Fruit fly (Drosophila melanogaster) whole organism, embryonic: Measurements from ENCODE around the gene CG6231.

Experiments used
- Antp ChIP-seq: fragments of 200-800 bp; sonication (Bioruptor generic); optimal IDR thresholded peaks from 3 replicates; lab custom pipeline; 2016; ENCODE audit warnings: missing biosample characterization, missing genetic modification characterization
- Atf3 ChIP-seq: fragments of 200-800 bp; sonication (Bioruptor generic); optimal IDR thresholded peaks from 3 replicates; lab custom pipeline; 2016; ENCODE audit warnings: missing biosample characterization, missing genetic modification characterization
- BtbVII ChIP-seq: fragments of 200-800 bp; sonication (Bioruptor generic); optimal IDR thresholded peaks from 3 replicates; lab custom pipeline; 2017; ENCODE audit warnings: missing biosample characterization, mild to moderate bottlenecking, missing genetic modification characterization
- CG10209 ChIP-seq: fragments of 200-800 bp; sonication (Bioruptor generic); optimal IDR thresholded peaks from 3 replicates; lab custom pipeline; 2017; ENCODE audit warnings: missing biosample characterization, mild to moderate bottlenecking, missing genetic modification characterization, missing genetic modification reagents
- CG1024 ChIP-seq: fragments of 200-800 bp; sonication (Bioruptor generic); IDR thresholded peaks from 2 replicates; pipeline ENCODE4 v1.3.6; 2022; ENCODE audit warnings: missing biosample characterization, missing genetic modification characterization
- CG10321 ChIP-seq: fragments of 200-800 bp; sonication (Bioruptor generic); IDR thresholded peaks from 2 replicates; pipeline ENCODE4 v1.3.6; 2022; ENCODE audit warnings: missing biosample characterization, missing genetic modification characterization
- CG10543 ChIP-seq: fragments of 200-800 bp; sonication (Bioruptor generic); optimal IDR thresholded peaks from 3 replicates; lab custom pipeline; 2017; ENCODE audit warnings: missing biosample characterization, mild to moderate bottlenecking, missing genetic modification characterization, moderate library complexity
- CG11398 ChIP-seq: fragments of 200-800 bp; sonication (Bioruptor generic); optimal IDR thresholded peaks from 2 replicates; lab custom pipeline; 2016; ENCODE audit warnings: missing biosample characterization, missing genetic modification characterization
- CG11560 ChIP-seq: fragments of 200-800 bp; sonication (Bioruptor generic); IDR thresholded peaks from 3 replicates; pipeline ENCODE4 v1.3.6; 2022; ENCODE audit warnings: missing biosample characterization, missing genetic modification characterization
- CG12071 ChIP-seq: fragments of 200-800 bp; sonication (Bioruptor generic); optimal IDR thresholded peaks from 3 replicates; lab custom pipeline; 2018; ENCODE audit warnings: missing biosample characterization, mild to moderate bottlenecking, missing genetic modification characterization
- CG12769 ChIP-seq: fragments of 200-800 bp; sonication (Bioruptor generic); optimal IDR thresholded peaks from 2 replicates; lab custom pipeline; 2019; ENCODE audit warnings: missing biosample characterization, mild to moderate bottlenecking, missing genetic modification characterization, moderate library complexity
- CG17568 ChIP-seq: fragments of 200-800 bp; sonication (Bioruptor generic); optimal IDR thresholded peaks from 2 replicates; lab custom pipeline; 2018; ENCODE audit warnings: missing biosample characterization, mild to moderate bottlenecking, missing genetic modification characterization, moderate library complexity
- CG1792 ChIP-seq: fragments of 200-800 bp; sonication (Bioruptor generic); optimal IDR thresholded peaks from 2 replicates; lab custom pipeline; 2016; ENCODE audit warnings: missing biosample characterization, missing genetic modification characterization
- CG4617 ChIP-seq: fragments of 200-800 bp; sonication (Bioruptor generic); optimal IDR thresholded peaks from 3 replicates; lab custom pipeline; 2016; ENCODE audit warnings: missing biosample characterization, missing genetic modification characterization, borderline replicate concordance
- CG5953 ChIP-seq: fragments of 200-800 bp; sonication (Bioruptor generic); IDR thresholded peaks from 2 replicates; pipeline ENCODE4 v1.3.6; 2022; ENCODE audit warnings: missing biosample characterization, missing genetic modification characterization
- CG6683 ChIP-seq: fragments of 200-800 bp; sonication (Bioruptor generic); optimal IDR thresholded peaks from 2 replicates; lab custom pipeline; 2017; ENCODE audit warnings: missing biosample characterization, mild to moderate bottlenecking, missing genetic modification characterization, missing genetic modification reagents
- CG9797 ChIP-seq: fragments of 200-800 bp; sonication (Bioruptor generic); optimal IDR thresholded peaks from 3 replicates; lab custom pipeline; 2018; ENCODE audit warnings: missing biosample characterization, mild to moderate bottlenecking, missing genetic modification characterization
- CG9932 ChIP-seq: fragments of 200-800 bp; sonication (Bioruptor generic); IDR thresholded peaks from 2 replicates; pipeline ENCODE4 v1.3.6; 2022; ENCODE audit warnings: missing biosample characterization, missing genetic modification characterization
- Dad ChIP-seq: fragments of 200-800 bp; sonication (Bioruptor generic); optimal IDR thresholded peaks from 3 replicates; lab custom pipeline; 2016; ENCODE audit warnings: missing biosample characterization, missing genetic modification characterization
- Deaf1 ChIP-seq: fragments of 200-800 bp; optimal IDR thresholded peaks from 3 replicates; lab custom pipeline; 2019; ENCODE audit warnings: missing biosample characterization, mild to moderate bottlenecking, missing genetic modification characterization, moderate library complexity
- Doc3 ChIP-seq: fragments of 200-800 bp; sonication (Bioruptor generic); IDR thresholded peaks from 3 replicates; pipeline ENCODE4 v1.3.6; 2022; ENCODE audit warnings: missing biosample characterization, missing genetic modification characterization; ENCODE audit not compliant: partially characterized antibody
- Jarid2 ChIP-seq: fragments of 200-800 bp; sonication (Bioruptor generic); optimal IDR thresholded peaks from 3 replicates; lab custom pipeline; 2017; ENCODE audit warnings: mild to moderate bottlenecking, missing biosample characterization, missing genetic modification reagents, missing genetic modification characterization
- Lhr ChIP-seq: fragments of 200-800 bp; sonication (Bioruptor generic); optimal IDR thresholded peaks from 3 replicates; lab custom pipeline; 2017; ENCODE audit warnings: mild to moderate bottlenecking, missing biosample characterization, missing genetic modification reagents, missing genetic modification characterization
- MESR4 ChIP-seq: fragments of 200-800 bp; sonication (Bioruptor generic); optimal IDR thresholded peaks from 2 replicates; lab custom pipeline; 2018; ENCODE audit warnings: missing biosample characterization, mild to moderate bottlenecking, missing genetic modification characterization, moderate library complexity
- Mad ChIP-seq: fragments of 200-800 bp; sonication (Bioruptor generic); optimal IDR thresholded peaks from 2 replicates; lab custom pipeline; 2016; ENCODE audit warnings: missing biosample characterization, missing genetic modification characterization
- Max ChIP-seq: fragments of 200-800 bp; sonication (Bioruptor generic); optimal IDR thresholded peaks from 2 replicates; lab custom pipeline; 2016; ENCODE audit warnings: missing biosample characterization, mild to moderate bottlenecking, missing genetic modification characterization
- PHDP ChIP-seq: fragments of 200-800 bp; sonication (Bioruptor generic); optimal IDR thresholded peaks from 3 replicates; lab custom pipeline; 2018; ENCODE audit warnings: missing biosample characterization, mild to moderate bottlenecking, missing genetic modification characterization, moderate library complexity
- Side ChIP-seq: fragments of 200-800 bp; sonication (Bioruptor generic); optimal IDR thresholded peaks from 2 replicates; lab custom pipeline; 2016; ENCODE audit warnings: missing biosample characterization, missing genetic modification characterization
- abd-A ChIP-seq: fragments of 200-800 bp; sonication (Bioruptor generic); optimal IDR thresholded peaks from 3 replicates; lab custom pipeline; 2019; ENCODE audit warnings: missing biosample characterization, mild to moderate bottlenecking, missing genetic modification characterization, moderate library complexity
- bab2 ChIP-seq: fragments of 200-800 bp; sonication (Bioruptor generic); optimal IDR thresholded peaks from 2 replicates; lab custom pipeline; 2016; ENCODE audit warnings: missing biosample characterization, missing genetic modification characterization
- chinmo ChIP-seq: fragments of 200-800 bp; sonication (Bioruptor generic); IDR thresholded peaks from 4 replicates; pipeline ENCODE4 v1.3.6; 2022; ENCODE audit warnings: missing biosample characterization, missing genetic modification characterization; ENCODE audit not compliant: partially characterized antibody
- chm ChIP-seq: fragments of 200-800 bp; sonication (Bioruptor generic); IDR thresholded peaks from 2 replicates; pipeline ENCODE4 v1.3.6; 2022; ENCODE audit warnings: missing biosample characterization, missing genetic modification characterization
- croc ChIP-seq: fragments of 200-800 bp; sonication (Bioruptor generic); conservative IDR thresholded peaks from 3 replicates; pipeline ENCODE4 v1.3.6; 2022; ENCODE audit warnings: missing biosample characterization, missing genetic modification characterization
- fru ChIP-seq: fragments of >200 bp; optimal IDR thresholded peaks from 2 replicates; lab custom pipeline; 2017
- fu2 ChIP-seq: fragments of 200-800 bp; sonication (Bioruptor generic); optimal IDR thresholded peaks from 2 replicates; lab custom pipeline; 2016; ENCODE audit warnings: missing biosample characterization, missing genetic modification characterization
- gro ChIP-seq: fragments of 200-800 bp; sonication (Bioruptor generic); optimal IDR thresholded peaks from 2 replicates; lab custom pipeline; 2016; ENCODE audit warnings: missing biosample characterization, missing genetic modification characterization
- hb ChIP-seq: fragments of 200-800 bp; sonication (Bioruptor generic); IDR thresholded peaks from 3 replicates; pipeline ENCODE4 v1.3.6; 2022; ENCODE audit warnings: missing biosample characterization, missing genetic modification characterization; ENCODE audit not compliant: partially characterized antibody
- jigr1 ChIP-seq: fragments of 200-800 bp; sonication (Bioruptor generic); IDR thresholded peaks from 3 replicates; pipeline ENCODE4 v1.3.6; 2022; ENCODE audit warnings: missing biosample characterization, missing genetic modification characterization
- klu ChIP-seq: fragments of 200-800 bp; sonication (Bioruptor generic); IDR thresholded peaks from 2 replicates; pipeline ENCODE4 v1.3.6; 2022; ENCODE audit warnings: missing biosample characterization, missing genetic modification characterization
- luna ChIP-seq: fragments of 200-800 bp; sonication (Bioruptor generic); optimal IDR thresholded peaks from 2 replicates; lab custom pipeline; 2016; ENCODE audit warnings: missing biosample characterization, missing genetic modification characterization
- mirr ChIP-seq: fragments of 200-800 bp; sonication (Bioruptor generic); optimal IDR thresholded peaks from 3 replicates; lab custom pipeline; 2018; ENCODE audit warnings: missing biosample characterization, mild to moderate bottlenecking, missing genetic modification characterization
- oc ChIP-seq: fragments of 200-800 bp; sonication (Bioruptor generic); optimal IDR thresholded peaks from 2 replicates; lab custom pipeline; 2018; ENCODE audit warnings: missing biosample characterization, mild to moderate bottlenecking, missing genetic modification characterization, moderate library complexity
- pum ChIP-seq: fragments of 200-800 bp; sonication (Bioruptor generic); optimal IDR thresholded peaks from 2 replicates; lab custom pipeline; 2016; ENCODE audit warnings: missing biosample characterization, missing genetic modification characterization
- shn ChIP-seq: fragments of 200-800 bp; sonication (Bioruptor generic); optimal IDR thresholded peaks from 3 replicates; lab custom pipeline; 2016; ENCODE audit warnings: missing biosample characterization, missing genetic modification characterization
- ssp ChIP-seq: fragments of 200-800 bp; sonication (Bioruptor generic); IDR thresholded peaks from 2 replicates; pipeline ENCODE4 v1.3.6; 2022; ENCODE audit warnings: missing biosample characterization, missing genetic modification characterization
- ttk ChIP-seq: fragments of 200-800 bp; sonication (Bioruptor generic); IDR thresholded peaks from 2 replicates; pipeline ENCODE4 v2.1.2; 2022; ENCODE audit warnings: missing biosample characterization, missing genetic modification characterization
- twi ChIP-seq: fragments of 200-800 bp; optimal IDR thresholded peaks from 2 replicates; lab custom pipeline; 2019; ENCODE audit warnings: missing biosample characterization, mild to moderate bottlenecking, missing genetic modification characterization, moderate library complexity
- vnd ChIP-seq: fragments of 200-800 bp; sonication (Bioruptor generic); IDR thresholded peaks from 3 replicates; pipeline ENCODE4 v1.3.6; 2022; ENCODE audit warnings: missing biosample characterization, missing genetic modification characterization; ENCODE audit not compliant: partially characterized antibody
- z ChIP-seq: fragments of 200-800 bp; sonication (Bioruptor generic); IDR thresholded peaks from 3 replicates; pipeline ENCODE4 v1.3.6; 2022; ENCODE audit warnings: missing biosample characterization, missing genetic modification characterization

CG6231 gene

DNA sequence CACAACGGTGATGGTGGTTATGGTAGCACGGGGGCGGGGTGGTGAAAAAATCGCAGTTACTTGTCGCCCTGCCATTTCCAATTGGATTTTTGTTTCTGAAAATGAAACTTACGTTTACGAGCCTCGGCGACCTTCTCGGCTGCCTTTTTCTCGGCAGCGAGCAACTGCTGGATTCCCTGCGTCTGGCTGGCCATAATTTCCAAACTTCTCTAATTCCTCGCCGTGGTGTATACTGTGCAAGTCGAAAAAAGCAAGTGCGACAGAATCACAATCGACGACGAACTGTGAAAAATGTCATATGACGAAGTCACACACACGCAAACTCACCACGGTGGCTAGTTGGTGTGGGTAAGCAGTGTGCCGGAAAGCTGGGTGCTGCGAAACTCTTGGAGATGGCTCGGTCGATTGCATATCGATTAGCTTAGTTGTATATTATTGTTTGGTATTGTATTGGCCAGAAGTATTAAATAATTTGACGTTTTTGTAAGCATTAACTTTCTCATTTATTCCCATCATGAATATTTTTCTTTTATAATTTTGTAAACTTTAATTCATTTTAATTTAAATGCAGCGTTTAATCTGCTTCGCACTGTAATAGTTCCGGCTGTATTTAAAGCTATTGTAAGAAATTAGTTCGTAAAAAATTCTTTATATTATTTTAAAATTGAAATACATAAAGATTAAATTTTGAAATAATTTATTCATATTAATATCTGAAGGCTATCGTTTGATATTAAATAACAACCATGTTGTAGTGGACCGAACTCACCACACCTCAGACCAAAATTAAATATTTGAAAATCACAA, 11.8 kb upstream of the CG6231 start, which contains the start of gene Vha13 (continued):
- TF ChIP-seq CG10321 (GFP tag; lab: Robert Waterston, UW) (no peak), CG5953 (GFP tag; lab: Robert Waterston, UW) (no peak), CG11398 (GFP tag; lab: Kevin White, UChicago) (no peak), CG12071 (GFP tag; lab: Kevin White, UChicago) (peak; percentile 53), ttk (GFP tag; lab: Robert Waterston, UW) (0 out of 2 replicates have a peak, but pooled peaks have one; percentile 34), twi (tag; lab: Kevin White, UChicago) (no peak), chinmo (GFP tag; lab: Robert Waterston, UW) (peak; percentile 70; the same call in 1 of the 4 replicates), Lhr (GFP tag; lab: Kevin White, UChicago) (no peak), CG9932 (GFP tag; lab: Robert Waterston, UW) (peak; percentile 91), fu2 (GFP tag; lab: Kevin White, UChicago) (peak; percentile 42), chm (peak; percentile 82), hb (GFP tag; lab: Robert Waterston, UW) (peak; percentile 52), CG17568 (no peak), CG9797 (GFP tag; lab: Kevin White, UChicago) (peak; percentile 16), croc (GFP tag; lab: Robert Waterston, UW) (0 out of 3 replicates have a peak, but pooled peaks have one; percentile 14), CG1792 (GFP tag; lab: Kevin White, UChicago) (no peak), fru (lab: Kevin White, UChicago) (no peak), Mad (GFP tag; lab: Kevin White, UChicago) (no peak), PHDP (peak; percentile 22), Jarid2 (peak; percentile 50), gro (peak; percentile 45), CG4617 (GFP tag; lab: Kevin White, UChicago) (peak; percentile 34), Side (GFP tag; lab: Kevin White, UChicago) (peak; percentile 34), CG10209 (GFP tag; lab: Kevin White, UChicago) (peak; percentile 0), Max (GFP tag; lab: Kevin White, UChicago) (no peak), CG10543 (GFP tag; lab: Kevin White, UChicago) (peak; percentile 27), ssp (GFP tag; lab: Robert Waterston, UW) (peak; percentile 55), Antp (GFP tag; lab: Kevin White, UChicago) (peak; percentile 64), z (no peak), Atf3 (GFP tag; lab: Kevin White, UChicago) (peak; percentile 60), shn (GFP tag; lab: Kevin White, UChicago) (peak; percentile 49), MESR4 (peak; percentile 99), klu (GFP tag; lab: Robert Waterston, UW) (peak; percentile 25; the same call in 1 of the 2 replicates), pum (GFP tag; lab: Kevin White, UChicago) (peak; percentile 18), jigr1 (GFP tag; lab: Robert Waterston, UW) (0 out of 3 replicates have a peak, but pooled peaks have one; percentile 29), oc (no peak), Doc3 (no peak), Deaf1 (tag; lab: Kevin White, UChicago) (peak; percentile 61), mirr (GFP tag; lab: Kevin White, UChicago) (peak; percentile 60), Dad (GFP tag; lab: Kevin White, UChicago) (peak; percentile 31), CG12769 (tag; lab: Kevin White, UChicago) (peak; percentile 55), CG11560 (tag; lab: Robert Waterston, UW) (0 out of 3 replicates have a peak, but pooled peaks have one; percentile 9), CG1024 (peak; percentile 14; the same call in 1 of the 2 replicates), abd-A (tag; lab: Kevin White, UChicago) (peak; percentile 69), bab2 (GFP tag; lab: Kevin White, UChicago) (peak; percentile 16), luna (GFP tag; lab: Kevin White, UChicago) (no peak), CG6683 (peak; percentile 31), vnd (peak; percentile 27; the same call in 2 of the 3 replicates), BtbVII (peak; percentile 45)
